Fruit fly (Drosophila melanogaster) whole organism, prepupa: Measurements from ENCODE around the gene Cpr65Av.

ENCODE experiments used
- Blimp-1 ChIP-seq: fragments of 200-800 bp; sonication (Bioruptor generic); optimal IDR thresholded peaks from 3 replicates; lab custom pipeline; 2017; ENCODE audit warnings: missing biosample characterization, missing genetic modification characterization, mild to moderate bottlenecking, moderate library complexity, missing genetic modification reagents
- CG10669 ChIP-seq: fragments of 200-800 bp; sonication (Bioruptor generic); optimal IDR thresholded peaks from 3 replicates; lab custom pipeline; 2018; ENCODE audit warnings: missing biosample characterization, mild to moderate bottlenecking, missing genetic modification characterization, moderate library complexity
- CG11294 ChIP-seq: fragments of 200-800 bp; sonication (Bioruptor generic); IDR thresholded peaks from 2 replicates; pipeline ENCODE4 v1.3.6; 2022; ENCODE audit warnings: missing biosample characterization, missing genetic modification characterization
- CG11762 ChIP-seq: fragments of 200-800 bp; sonication (Bioruptor generic); optimal IDR thresholded peaks from 3 replicates; lab custom pipeline; 2016; ENCODE audit warnings: missing biosample characterization, missing genetic modification characterization; ENCODE audit not compliant: insufficient read depth
- CG1621 ChIP-seq: fragments of 200-800 bp; sonication (Bioruptor generic); optimal IDR thresholded peaks from 3 replicates; lab custom pipeline; 2018; ENCODE audit warnings: missing biosample characterization, mild to moderate bottlenecking, missing genetic modification characterization
- CG16779 ChIP-seq: fragments of 200-800 bp; sonication (Bioruptor generic); optimal IDR thresholded peaks from 3 replicates; lab custom pipeline; 2017; ENCODE audit warnings: missing biosample characterization, mild to moderate bottlenecking, missing genetic modification characterization
- CG3032 ChIP-seq: fragments of 200-800 bp; optimal IDR thresholded peaks from 2 replicates; lab custom pipeline; 2019; ENCODE audit warnings: missing biosample characterization, mild to moderate bottlenecking, missing genetic modification characterization, moderate library complexity
- CG31627 ChIP-seq: fragments of 200-800 bp; sonication (Bioruptor generic); optimal IDR thresholded peaks from 3 replicates; lab custom pipeline; 2016; ENCODE audit warnings: missing biosample characterization, missing genetic modification characterization
- CG34406 ChIP-seq: fragments of 200-800 bp; sonication (Bioruptor generic); optimal IDR thresholded peaks from 3 replicates; lab custom pipeline; 2016; ENCODE audit warnings: missing biosample characterization, missing genetic modification characterization
- CG3919 ChIP-seq: fragments of 200-800 bp; sonication (Bioruptor generic); optimal IDR thresholded peaks from 3 replicates; lab custom pipeline; 2016; ENCODE audit warnings: missing biosample characterization, missing genetic modification characterization
- CG6808 ChIP-seq: fragments of 200-800 bp; sonication (Bioruptor generic); optimal IDR thresholded peaks from 3 replicates; lab custom pipeline; 2017; ENCODE audit warnings: missing biosample characterization, missing genetic modification characterization, mild to moderate bottlenecking, moderate library complexity, missing genetic modification reagents
- CG7368 ChIP-seq: fragments of 200-800 bp; sonication (Bioruptor generic); optimal IDR thresholded peaks from 3 replicates; lab custom pipeline; 2016; ENCODE audit warnings: missing biosample characterization, missing genetic modification characterization
- CG8319 ChIP-seq: fragments of 200-800 bp; sonication (Bioruptor generic); optimal IDR thresholded peaks from 3 replicates; lab custom pipeline; 2016; ENCODE audit warnings: missing biosample characterization, missing genetic modification characterization
- Eip78C ChIP-seq: fragments of 200-800 bp; sonication (Bioruptor generic); peaks from one replicate; lab custom pipeline; 2016; ENCODE audit warnings: missing biosample characterization, missing genetic modification characterization
- Eip93F ChIP-seq: fragments of 200-800 bp; sonication (Bioruptor generic); optimal IDR thresholded peaks from 2 replicates; lab custom pipeline; 2016; ENCODE audit warnings: missing biosample characterization, mild to moderate bottlenecking, missing genetic modification characterization
- Ets21C ChIP-seq: fragments of 200-800 bp; sonication (Bioruptor generic); optimal IDR thresholded peaks from 3 replicates; lab custom pipeline; 2016; ENCODE audit warnings: missing biosample characterization, missing genetic modification characterization
- Ets96B ChIP-seq: fragments of 200-800 bp; optimal IDR thresholded peaks from 2 replicates; lab custom pipeline; 2019; ENCODE audit warnings: missing biosample characterization, mild to moderate bottlenecking, missing genetic modification characterization, moderate library complexity
- Hr38 ChIP-seq: sonication (Bioruptor generic); optimal IDR thresholded peaks from 2 replicates; lab custom pipeline; 2016; ENCODE audit warnings: missing biosample characterization, missing genetic modification characterization
- Hr4 ChIP-seq: fragments of 200-800 bp; sonication (Bioruptor generic); optimal IDR thresholded peaks from 3 replicates; lab custom pipeline; 2016; ENCODE audit warnings: missing biosample characterization, missing genetic modification characterization
- Met ChIP-seq: fragments of 200-800 bp; sonication (Bioruptor generic); optimal IDR thresholded peaks from 3 replicates; lab custom pipeline; 2016; ENCODE audit warnings: missing biosample characterization, missing genetic modification characterization
- OdsH ChIP-seq: fragments of 200-800 bp; sonication (Bioruptor generic); optimal IDR thresholded peaks from 3 replicates; lab custom pipeline; 2016; ENCODE audit warnings: missing biosample characterization, missing genetic modification characterization
- Smox ChIP-seq: fragments of 200-800 bp; sonication (Bioruptor generic); optimal IDR thresholded peaks from 3 replicates; lab custom pipeline; 2016; ENCODE audit warnings: missing biosample characterization, missing genetic modification characterization
- Sox14 ChIP-seq: fragments of 200-800 bp; sonication (Bioruptor generic); optimal IDR thresholded peaks from 3 replicates; lab custom pipeline; 2016; ENCODE audit warnings: missing biosample characterization, missing genetic modification characterization
- Sox15 ChIP-seq: fragments of 200-800 bp; sonication (Bioruptor generic); optimal IDR thresholded peaks from 3 replicates; lab custom pipeline; 2016; ENCODE audit warnings: missing biosample characterization, missing genetic modification characterization
- acj6 ChIP-seq: fragments of 200-800 bp; sonication (Bioruptor generic); optimal IDR thresholded peaks from 3 replicates; lab custom pipeline; 2016; ENCODE audit warnings: missing biosample characterization, missing genetic modification characterization
- cyc ChIP-seq: fragments of 200-800 bp; sonication (Bioruptor generic); optimal IDR thresholded peaks from 3 replicates; lab custom pipeline; 2016; ENCODE audit warnings: missing biosample characterization, missing genetic modification characterization
- esn ChIP-seq: fragments of 200-800 bp; sonication (Bioruptor generic); optimal IDR thresholded peaks from 2 replicates; lab custom pipeline; 2016; ENCODE audit warnings: missing biosample characterization, mild to moderate bottlenecking, missing genetic modification characterization, moderate library complexity
- fd85E ChIP-seq: fragments of 200-800 bp; sonication (Bioruptor generic); optimal IDR thresholded peaks from 3 replicates; lab custom pipeline; 2016; ENCODE audit warnings: missing biosample characterization, missing genetic modification characterization
- lz ChIP-seq: fragments of 200-800 bp; sonication (Bioruptor generic); optimal IDR thresholded peaks from 3 replicates; lab custom pipeline; 2016; ENCODE audit warnings: missing biosample characterization, missing genetic modification characterization
- net ChIP-seq: fragments of 200-800 bp; sonication (Bioruptor generic); optimal IDR thresholded peaks from 3 replicates; lab custom pipeline; 2016; ENCODE audit warnings: missing biosample characterization, missing genetic modification characterization
- pdm3 ChIP-seq: fragments of 200-800 bp; sonication (Bioruptor generic); optimal IDR thresholded peaks from 3 replicates; lab custom pipeline; 2016; ENCODE audit warnings: missing biosample characterization, missing genetic modification characterization
- spab ChIP-seq: fragments of 200-800 bp; sonication (Bioruptor generic); optimal IDR thresholded peaks from 2 replicates; lab custom pipeline; 2017; ENCODE audit warnings: missing biosample characterization, mild to moderate bottlenecking, missing genetic modification characterization, missing genetic modification reagents
- ss ChIP-seq, 2 experiments: fragments of 200-800 bp; sonication (Bioruptor generic); optimal IDR thresholded peaks; 2 replicates in 1 of 2; 3 replicates in 1 of 2; lab custom pipeline; 2017 to 2018; ENCODE audit warnings: mild to moderate bottlenecking in 2 of 2, missing biosample characterization in 2 of 2, missing genetic modification characterization in 2 of 2, moderate library complexity in 1 of 2
- svp ChIP-seq: fragments of 200-800 bp; sonication (Bioruptor generic); peaks from one replicate; lab custom pipeline; 2016; ENCODE audit warnings: missing biosample characterization, missing genetic modification characterization
- topi ChIP-seq: fragments of 200-800 bp; sonication (Bioruptor generic); optimal IDR thresholded peaks from 3 replicates; lab custom pipeline; 2016; ENCODE audit warnings: missing biosample characterization, missing genetic modification characterization
- vri ChIP-seq: fragments of 200-800 bp; sonication (Bioruptor generic); optimal IDR thresholded peaks from 3 replicates; lab custom pipeline; 2016; ENCODE audit warnings: missing biosample characterization, mild to moderate bottlenecking, missing genetic modification characterization

The Cpr65Av gene

DNA sequence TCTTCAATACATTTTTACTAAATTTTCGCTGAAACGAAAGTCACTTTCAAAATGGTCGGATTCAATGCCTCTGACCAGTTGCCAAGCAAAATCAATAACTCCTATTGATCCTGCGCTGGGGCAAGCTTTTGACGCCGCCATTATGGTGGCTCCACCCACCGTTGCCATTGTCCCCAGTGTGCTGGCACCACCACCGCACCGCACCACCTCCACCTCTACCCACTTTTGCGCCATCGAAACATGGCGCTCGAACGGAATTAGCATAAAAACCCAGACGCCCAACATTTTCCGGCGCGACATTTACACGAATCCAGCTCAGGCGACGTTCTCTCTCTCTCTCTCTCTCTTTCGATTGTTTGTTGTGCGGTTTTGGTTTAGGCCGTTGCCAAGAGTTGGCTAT, 22.9 kb downstream of the Cpr65Av start:
- TF ChIP-seq Hr38: no peak
- TF ChIP-seq CG34406 (GFP tag; lab: Kevin White, UChicago): no peak
- no peak for TF ChIP-seq pdm3
- no peak for TF ChIP-seq vri (GFP tag; lab: Kevin White, UChicago)
- no peak for TF ChIP-seq CG1621 (tag; lab: Kevin White, UChicago)
- no peak for TF ChIP-seq CG6808 (GFP tag; lab: Kevin White, UChicago)
- no peak for TF ChIP-seq CG3032 (tag; lab: Kevin White, UChicago)
- TF ChIP-seq Met (GFP tag; lab: Kevin White, UChicago): no peak
- TF ChIP-seq Eip93F: no peak
- TF ChIP-seq CG16779 (tag; lab: Kevin White, UChicago): no peak
- TF ChIP-seq net (GFP tag; lab: Kevin White, UChicago): no peak
- TF ChIP-seq, all 60 proteins: peak for 0

DNA sequence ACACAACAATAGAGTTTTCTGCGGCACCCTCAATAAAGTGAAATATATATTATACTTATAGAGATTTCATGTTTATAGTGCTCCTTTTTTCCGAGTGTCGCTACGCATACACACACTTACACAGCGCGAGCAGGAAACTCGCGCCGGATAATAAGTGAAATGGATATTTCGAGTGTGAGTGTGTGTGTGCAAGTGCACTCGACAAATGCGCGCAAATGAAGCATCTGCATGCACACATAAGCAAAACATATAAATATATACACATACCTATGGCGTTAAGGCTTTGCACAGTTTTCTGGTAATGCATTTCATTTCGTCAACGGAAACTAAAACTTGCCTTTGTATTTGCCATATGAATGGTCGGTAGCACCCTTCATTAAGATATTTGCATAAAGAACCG, 24.3 kb downstream of the Cpr65Av start:
- TF ChIP-seq Ets96B: no peak
- no peak for TF ChIP-seq CG11294 (GFP tag; lab: Robert Waterston, UW)
- TF ChIP-seq CG7368 (GFP tag; lab: Kevin White, UChicago): no peak
- no peak for TF ChIP-seq topi (GFP tag; lab: Kevin White, UChicago)
- no peak for TF ChIP-seq spab (GFP tag; lab: Kevin White, UChicago)
- TF ChIP-seq CG1621 (tag; lab: Kevin White, UChicago): no peak
- no peak for TF ChIP-seq OdsH
- TF ChIP-seq CG31627: no peak
- no peak for TF ChIP-seq lz
- no peak for TF ChIP-seq cyc (GFP tag; lab: Kevin White, UChicago)
- TF ChIP-seq Sox14 (GFP tag; lab: Kevin White, UChicago): no peak

DNA sequence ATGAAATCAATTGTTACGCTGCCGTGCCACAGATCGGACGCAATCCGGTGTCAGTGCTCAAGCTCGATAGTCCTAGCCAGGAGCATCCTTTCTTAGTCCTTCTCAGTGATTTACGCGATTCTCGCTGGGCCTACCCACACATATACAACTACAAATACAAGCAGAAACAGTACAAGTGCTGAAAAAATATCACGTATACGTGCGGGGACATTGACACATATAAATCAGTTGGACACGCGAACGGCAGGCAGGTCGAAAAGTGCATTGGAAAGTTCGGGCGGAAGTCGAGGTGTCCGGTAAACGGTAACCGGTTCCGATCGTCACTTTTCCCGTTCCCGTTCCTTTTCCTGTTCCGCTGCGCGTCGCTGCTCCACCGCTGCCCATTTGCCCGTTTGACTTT, 28.3 kb downstream of the Cpr65Av start:
- TF ChIP-seq net (GFP tag; lab: Kevin White, UChicago) (no peak), CG3919 (GFP tag; lab: Kevin White, UChicago) (no peak), Eip78C (GFP tag; lab: Kevin White, UChicago) (no peak), fd85E (GFP tag; lab: Kevin White, UChicago) (no peak), svp (GFP tag; lab: Kevin White, UChicago) (no peak), CG10669 (GFP tag; lab: Kevin White, UChicago) (no peak), CG1621 (tag; lab: Kevin White, UChicago) (no peak), CG16779 (tag; lab: Kevin White, UChicago) (no peak)
- TF ChIP-seq, all 60 proteins: peak for 0

DNA sequence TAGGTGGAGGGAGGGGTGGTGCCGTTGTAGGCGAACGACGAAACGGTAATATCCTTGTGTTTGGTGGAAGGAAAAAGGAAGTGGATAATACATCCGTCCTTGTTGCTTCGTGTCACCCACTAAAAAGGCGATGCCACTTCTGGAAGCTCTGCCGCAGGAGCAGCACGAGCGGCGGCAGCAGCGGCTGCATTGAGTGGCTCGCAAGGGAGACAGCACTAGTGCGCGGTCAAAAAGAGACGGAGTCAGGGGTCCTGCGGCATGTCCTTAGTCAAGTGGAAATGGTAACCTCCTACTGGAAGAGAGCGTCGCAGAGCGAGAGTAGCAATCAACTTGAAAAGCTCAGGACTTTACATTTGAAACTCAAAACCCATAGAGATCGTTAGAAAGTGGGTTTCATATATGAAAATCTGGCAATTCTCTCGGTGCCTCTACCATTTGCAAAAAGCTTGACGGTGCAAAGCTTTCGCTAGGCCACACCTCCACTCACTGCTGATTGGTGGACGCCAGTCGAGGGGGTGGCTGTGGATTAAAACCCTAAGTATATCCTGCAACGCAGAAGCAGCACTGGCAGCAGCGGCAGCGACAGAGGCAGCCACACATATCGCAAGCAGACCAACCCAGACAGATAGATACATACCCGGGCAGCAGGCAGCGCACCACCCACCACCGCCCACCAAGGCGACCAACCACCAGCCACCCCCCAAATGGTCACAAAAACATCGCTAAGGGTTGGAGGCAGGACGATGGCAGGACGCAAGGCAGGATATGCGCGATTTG, 28.9 kb downstream of the Cpr65Av start:
- TF ChIP-seq Sox14 (GFP tag; lab: Kevin White, UChicago): no peak
- no peak for TF ChIP-seq CG11762
- TF ChIP-seq Ets21C (GFP tag; lab: Kevin White, UChicago): no peak
- no peak for TF ChIP-seq Sox15 (GFP tag; lab: Kevin White, UChicago)
- TF ChIP-seq, all 60 proteins: peak for 0

DNA sequence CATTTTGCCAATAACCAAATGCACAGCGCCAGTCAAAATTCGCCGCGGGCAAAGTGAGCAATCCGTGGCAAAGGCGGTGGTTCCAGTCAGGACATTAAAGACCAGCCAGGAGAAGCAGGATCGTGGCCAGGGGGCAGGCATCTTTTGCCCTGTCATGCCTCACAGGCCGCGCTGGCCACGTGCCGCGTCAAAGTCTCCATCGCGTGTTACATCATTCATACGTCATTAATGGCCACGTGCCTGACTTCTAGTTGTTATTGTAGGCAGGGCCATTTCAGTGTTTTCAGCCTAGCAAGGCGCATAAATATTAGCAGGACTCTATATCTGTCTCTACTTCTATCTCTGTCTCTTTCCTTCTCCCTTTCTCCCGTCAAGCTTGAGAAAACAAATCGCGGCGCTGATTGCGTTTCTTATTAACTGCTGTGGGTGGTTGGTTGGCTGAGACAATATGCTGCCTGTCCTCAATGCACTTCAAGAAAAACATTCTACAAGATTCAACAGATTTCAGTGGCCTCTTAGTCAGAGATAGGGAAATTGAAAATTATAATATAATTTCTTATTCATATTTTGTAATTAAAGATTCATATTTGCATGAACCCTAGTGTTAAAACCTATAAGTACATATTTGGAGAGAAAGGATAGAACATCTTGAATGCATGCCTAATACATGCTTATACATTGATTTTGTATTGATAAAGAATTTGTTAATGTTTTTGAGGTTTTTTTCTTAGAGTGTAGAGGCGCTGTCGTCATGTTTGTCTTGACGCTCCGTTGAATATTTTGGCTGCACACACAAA, 31.3 kb downstream of the Cpr65Av start:
- no peak for TF ChIP-seq Smox (GFP tag; lab: Kevin White, UChicago)
- no peak for TF ChIP-seq fd85E (GFP tag; lab: Kevin White, UChicago)
- TF ChIP-seq acj6 (GFP tag; lab: Kevin White, UChicago): no peak
- no peak for TF ChIP-seq Blimp-1
- TF ChIP-seq Ets21C (GFP tag; lab: Kevin White, UChicago): no peak
- TF ChIP-seq CG16779 (tag; lab: Kevin White, UChicago): no peak
- TF ChIP-seq CG6808 (GFP tag; lab: Kevin White, UChicago): no peak
- TF ChIP-seq Sox14 (GFP tag; lab: Kevin White, UChicago): no peak
- no peak for TF ChIP-seq Hr4 (GFP tag; lab: Kevin White, UChicago)
- TF ChIP-seq Hr38: no peak
- no peak for TF ChIP-seq Eip93F
- TF ChIP-seq esn (GFP tag; lab: Kevin White, UChicago): no peak
- no peak for TF ChIP-seq CG3919 (GFP tag; lab: Kevin White, UChicago)
- TF ChIP-seq pdm3: no peak
- TF ChIP-seq vri (GFP tag; lab: Kevin White, UChicago): no peak
- TF ChIP-seq Met (GFP tag; lab: Kevin White, UChicago): no peak
- TF ChIP-seq CG8319 (GFP tag; lab: Kevin White, UChicago): no peak
- no peak for TF ChIP-seq CG3032 (tag; lab: Kevin White, UChicago)
- no peak for TF ChIP-seq ss (GFP tag; optimal IDR thresholded peaks at IDR 0.05; lab: Kevin White, UChicago)
- no peak for TF ChIP-seq spab (GFP tag; lab: Kevin White, UChicago)
